Fruit fly (Drosophila melanogaster): ENCODE results near the gene CG14416.

The CG14416 gene

DNA sequence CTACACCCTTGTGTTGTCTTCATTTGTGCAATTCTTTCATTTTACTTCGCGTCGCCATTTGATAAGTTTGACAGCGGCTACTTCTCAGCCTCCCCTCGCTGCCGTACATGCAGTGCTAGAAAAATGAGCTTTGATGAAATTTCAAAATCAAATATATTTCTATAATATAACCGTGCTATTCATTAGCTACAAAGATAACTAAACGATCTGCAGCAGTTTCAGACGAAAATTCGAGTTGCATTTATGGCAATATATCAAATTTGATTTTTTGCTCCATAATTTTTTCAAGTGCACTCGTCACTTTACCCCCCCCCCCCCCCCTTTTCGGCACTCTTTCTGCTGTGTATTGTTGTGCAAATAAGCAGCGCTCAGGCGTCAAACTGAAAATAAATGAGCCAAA lies 39.9 kb upstream of the CG14416 start (continued):
- peak; percentile 29 for TF ChIP-seq Sox102F (GFP tag; optimal IDR thresholded peaks at IDR 0.05)
- TF ChIP-seq dmrt99B (tag; optimal IDR thresholded peaks at IDR 0.05), result peak; percentile 46
- TF ChIP-seq Oaz (GFP tag; IDR thresholded peaks at IDR 0.05), result 0 out of 2 replicates have a peak, but pooled peaks have one; percentile 6
- TF ChIP-seq CG11504 (tag; optimal IDR thresholded peaks at IDR 0.05), result peak; percentile 46
- TF ChIP-seq CG17385 (GFP tag; optimal IDR thresholded peaks at IDR 0.05), result no peak
- no peak for TF ChIP-seq CG8281 (tag; optimal IDR thresholded peaks at IDR 0.05)
- peak; percentile 15 for TF ChIP-seq CG15269 (tag; optimal IDR thresholded peaks at IDR 0.05)
- no peak for TF ChIP-seq CG13775 (GFP tag; optimal IDR thresholded peaks at IDR 0.05)
- TF ChIP-seq org-1 (GFP tag; optimal IDR thresholded peaks at IDR 0.05), result no peak
- TF ChIP-seq CG12769 (tag; optimal IDR thresholded peaks at IDR 0.05), result peak; percentile 11
- peak; percentile 53 for TF ChIP-seq gem (tag; optimal IDR thresholded peaks at IDR 0.05)
- 0 out of 2 replicates have a peak, but pooled peaks have one; percentile 19 for TF ChIP-seq CG6689 (GFP tag; IDR thresholded peaks at IDR 0.05)
- peak; percentile 7 for TF ChIP-seq CG17359 (tag; optimal IDR thresholded peaks at IDR 0.05)
- TF ChIP-seq fd96Cb (tag; optimal IDR thresholded peaks at IDR 0.05), result peak; percentile 8
- TF ChIP-seq Med (GFP tag), result peak; percentile 29
- TF ChIP-seq CG18476 (GFP tag; optimal IDR thresholded peaks at IDR 0.05), result peak; percentile 4
- peak; percentile 25 for TF ChIP-seq Hand (GFP tag; optimal IDR thresholded peaks at IDR 0.05)
- TF ChIP-seq Hmr (GFP tag; optimal IDR thresholded peaks at IDR 0.05), result peak; percentile 34
- TF ChIP-seq exex (tag; optimal IDR thresholded peaks at IDR 0.05), result no peak
- peak; percentile 12 for TF ChIP-seq Fer1 (GFP tag; optimal IDR thresholded peaks at IDR 0.05)
- no peak for TF ChIP-seq pita (GFP tag; optimal IDR thresholded peaks at IDR 0.05)

DNA sequence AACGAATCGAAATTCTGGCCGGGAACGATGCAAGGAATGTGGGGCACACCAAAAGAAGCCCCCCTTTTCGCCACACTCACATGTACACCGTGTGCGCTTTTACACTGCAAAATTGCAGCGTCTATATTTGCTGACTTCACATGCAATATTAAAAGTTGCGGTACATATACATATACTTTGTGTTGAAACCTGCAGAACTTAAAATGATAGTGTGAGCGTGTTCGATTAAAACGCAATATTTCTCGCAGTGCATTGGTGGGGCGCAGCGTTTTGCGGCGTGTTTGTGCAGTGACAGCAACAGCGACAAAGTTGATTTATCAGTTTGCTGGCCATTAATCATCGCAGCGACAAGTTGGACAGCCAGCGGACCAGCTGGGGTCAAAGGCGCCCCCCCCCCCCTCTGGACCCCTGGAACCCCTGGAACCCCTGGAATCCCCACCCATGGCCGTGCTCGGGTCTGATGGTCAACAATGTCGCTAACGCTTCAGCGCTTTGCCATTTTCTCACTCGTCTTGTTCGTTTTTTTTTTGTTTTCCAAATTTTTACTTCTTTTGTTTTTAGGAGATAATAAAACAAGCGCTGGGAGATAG lies 34.5 kb upstream of the CG14416 start:
- TF ChIP-seq Dfd (GFP tag; optimal IDR thresholded peaks at IDR 0.05), result no peak
- TF ChIP-seq Mes4 (GFP tag; optimal IDR thresholded peaks at IDR 0.05), result no peak
- no peak for TF ChIP-seq CG7271 (tag; optimal IDR thresholded peaks at IDR 0.05)
- TF ChIP-seq CG2678 (tag; optimal IDR thresholded peaks at IDR 0.05), result peak; percentile 4
- no peak for TF ChIP-seq bigmax (GFP tag; optimal IDR thresholded peaks at IDR 0.05)
- 0 out of 2 replicates have a peak, but pooled peaks have one; percentile 23 for TF ChIP-seq esg (GFP tag; conservative IDR thresholded peaks at IDR 0.05)
- TF ChIP-seq CG10321 (GFP tag; IDR thresholded peaks at IDR 0.05), result no peak
- 0 out of 2 replicates have a peak, but pooled peaks have one; percentile 21 for TF ChIP-seq CG32772 (GFP tag; IDR thresholded peaks at IDR 0.05)
- TF ChIP-seq CG7987 (GFP tag; optimal IDR thresholded peaks at IDR 0.05), result no peak
- no peak for TF ChIP-seq CG4820 (GFP tag; optimal IDR thresholded peaks at IDR 0.05)
- peak; percentile 4 for TF ChIP-seq nmo (GFP tag; optimal IDR thresholded peaks at IDR 0.05)
- peak; percentile 42; the same call in 1 of the 2 replicates for TF ChIP-seq ranshi (GFP tag; IDR thresholded peaks at IDR 0.05)
- 0 out of 2 replicates have a peak, but pooled peaks have one; percentile 21 for TF ChIP-seq HLH3B (GFP tag; IDR thresholded peaks at IDR 0.05)
- no peak for TF ChIP-seq org-1 (GFP tag; optimal IDR thresholded peaks at IDR 0.05)
- TF ChIP-seq Lim3 (GFP tag; IDR thresholded peaks at IDR 0.05), result no peak
- TF ChIP-seq CG11504 (tag; optimal IDR thresholded peaks at IDR 0.05), result peak; percentile 37
- TF ChIP-seq trh (GFP tag; optimal IDR thresholded peaks at IDR 0.05), result no peak
- peak in 1 of 2 experiments; percentile 13 for TF ChIP-seq Hr51 (GFP tag; optimal IDR thresholded peaks at IDR 0.05)
- TF ChIP-seq CG14441 (GFP tag; IDR thresholded peaks at IDR 0.05), result no peak
- no peak for TF ChIP-seq dan (GFP tag; IDR thresholded peaks at IDR 0.05)
- TF ChIP-seq gsb (GFP tag; IDR thresholded peaks at IDR 0.05), result no peak
- TF ChIP-seq CG9817 (tag; optimal IDR thresholded peaks at IDR 0.05), result no peak
- TF ChIP-seq H15 (GFP tag; IDR thresholded peaks at IDR 0.05), result 0 out of 3 replicates have a peak, but pooled peaks have one; percentile 29
- no peak for TF ChIP-seq knrl (GFP tag; IDR thresholded peaks at IDR 0.05; ENCODE audit: partially characterized antibody)
- peak; percentile 21 for TF ChIP-seq CG7839 (tag; optimal IDR thresholded peaks at IDR 0.05)
- no peak for TF ChIP-seq crc (GFP tag; optimal IDR thresholded peaks at IDR 0.05)
- peak; percentile 81 for TF ChIP-seq Ets65A (GFP tag)
- TF ChIP-seq psq (GFP tag; optimal IDR thresholded peaks at IDR 0.05), result no peak
- TF ChIP-seq Nf-YC (tag; optimal IDR thresholded peaks at IDR 0.05), result no peak
- TF ChIP-seq Opbp (GFP tag; IDR thresholded peaks at IDR 0.05; ENCODE audit: partially characterized antibody), result no peak
